Worm (Caenorhabditis elegans) whole organism, late embryonic: ENCODE results near the gene T19H12.15.

Source experiments
- C38D4.7 ChIP-seq: fragments of 200-800 bp; sonication (Bioruptor generic); optimal IDR thresholded peaks from 2 replicates; lab custom pipeline; 2018; ENCODE audit warnings: mild to moderate bottlenecking, missing genetic modification characterization, moderate library complexity, missing compliant biosample characterization
- ceh-18 ChIP-seq: sonication (generic microtip); optimal IDR thresholded peaks from 2 replicates; lab custom pipeline; 2016; ENCODE audit warnings: missing genetic modification characterization, missing compliant biosample characterization
- ceh-22 ChIP-seq: sonication (generic microtip); optimal IDR thresholded peaks from 2 replicates; lab custom pipeline; 2017; ENCODE audit warnings: missing biosample characterization, missing genetic modification characterization
- che-1 ChIP-seq: sonication (generic microtip); optimal IDR thresholded peaks from 2 replicates; lab custom pipeline; 2016; ENCODE audit warnings: mild to moderate bottlenecking, missing genetic modification characterization, missing compliant biosample characterization
- elt-2 ChIP-seq: sonication (generic microtip); optimal IDR thresholded peaks from 2 replicates; lab custom pipeline; 2016; ENCODE audit warnings: missing genetic modification reagents, missing genetic modification characterization, missing compliant biosample characterization
- hlh-13 ChIP-seq: fragments of 200-800 bp; sonication (Bioruptor generic); optimal IDR thresholded peaks from 2 replicates; lab custom pipeline; 2018; ENCODE audit warnings: mild to moderate bottlenecking, missing genetic modification characterization, missing compliant biosample characterization
- lim-6 ChIP-seq: sonication (generic microtip); optimal IDR thresholded peaks from 2 replicates; lab custom pipeline; 2016; ENCODE audit warnings: missing genetic modification characterization, missing compliant biosample characterization
- lin-11 ChIP-seq: fragments of 200-800 bp; sonication (Bioruptor generic); optimal IDR thresholded peaks from 2 replicates; lab custom pipeline; 2018; ENCODE audit warnings: mild to moderate bottlenecking, missing genetic modification characterization, missing compliant biosample characterization
- nfya-1 ChIP-seq: sonication (generic microtip); optimal IDR thresholded peaks from 2 replicates; lab custom pipeline; 2017; ENCODE audit warnings: missing genetic modification characterization, mild to moderate bottlenecking, missing compliant biosample characterization, antibody characterized with exemption, moderate library complexity
- nhr-11 ChIP-seq: fragments of 150-350 bp; optimal IDR thresholded peaks from 2 replicates; lab custom pipeline; 2014; ENCODE audit warnings: missing biosample characterization, missing genetic modification characterization
- pag-3 ChIP-seq: sonication (generic microtip); optimal IDR thresholded peaks from 2 replicates; lab custom pipeline; 2016; ENCODE audit warnings: missing compliant biosample characterization, missing genetic modification characterization, borderline replicate concordance
- pqm-1 ChIP-seq: sonication (generic microtip); optimal IDR thresholded peaks from 2 replicates; lab custom pipeline; 2016; ENCODE audit warnings: missing genetic modification characterization, missing compliant biosample characterization
- pros-1 ChIP-seq: fragments of 150-350 bp; optimal IDR thresholded peaks from 2 replicates; lab custom pipeline; 2014; ENCODE audit warnings: missing biosample characterization, missing genetic modification reagents, missing genetic modification characterization

DNA sequence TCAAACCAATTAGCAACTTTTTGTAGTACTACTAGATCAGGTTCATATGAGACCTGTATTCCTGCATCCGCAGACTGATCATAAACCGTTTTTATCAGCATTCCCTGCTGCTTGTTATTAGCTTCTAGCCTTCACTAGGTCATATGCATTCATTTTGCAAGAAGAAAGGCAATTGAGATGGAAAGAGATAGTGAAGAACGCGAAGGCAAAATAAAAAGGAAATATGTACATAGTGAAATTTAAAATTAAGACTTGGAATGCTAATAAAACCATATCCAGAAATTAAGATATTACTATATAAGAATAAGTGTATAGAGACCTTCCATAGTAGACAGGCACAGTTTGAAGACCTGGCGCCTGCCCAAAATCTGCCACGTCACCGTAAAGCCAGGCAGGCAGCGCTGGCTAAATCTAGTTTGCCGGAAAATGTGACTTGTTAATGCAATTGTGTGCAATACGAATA is 41.6 kb upstream of the T19H12.15 start, which contains the start of the genes C02E7.8 and srh-23:
- TF ChIP-seq pros-1 = no peak
- no peak for TF ChIP-seq pqm-1 (tag; lab: Kevin White, UChicago)
- no peak for TF ChIP-seq ceh-18 (tag; lab: Kevin White, UChicago)
- TF ChIP-seq pag-3 (tag; lab: Kevin White, UChicago) = no peak
- no peak for TF ChIP-seq lin-11 (tag; lab: Kevin White, UChicago)
- TF ChIP-seq elt-2 (tag; lab: Kevin White, UChicago) = no peak
- no peak for TF ChIP-seq che-1 (tag; lab: Kevin White, UChicago)
- TF ChIP-seq hlh-13 (GFP tag; lab: Kevin White, UChicago) = no peak
- no peak for TF ChIP-seq C38D4.7
- TF ChIP-seq lim-6 (tag; lab: Kevin White, UChicago) = no peak
- no peak for TF ChIP-seq nfya-1 (tag; lab: Kevin White, UChicago)
- no peak for TF ChIP-seq nhr-11 (tag; lab: Kevin White, UChicago)
- TF ChIP-seq ceh-22 (tag; lab: Kevin White, UChicago) = no peak
